Worm (Caenorhabditis elegans): ENCODE data around the gene srlf-35.

- TF ChIP-seq F44E2.7 (GFP tag; IDR thresholded peaks at IDR 0.05), result no peak
- TF ChIP-seq ztf-11 (tag; optimal IDR thresholded peaks at IDR 0.05), result no peak
- no peak for TF ChIP-seq daf-16 (GFP tag; optimal IDR thresholded peaks at IDR 0.05)
- no peak for TF ChIP-seq daf-16 (tag; optimal IDR thresholded peaks at IDR 0.05)
- no peak for TF ChIP-seq zfp-3 (GFP tag; conservative IDR thresholded peaks at IDR 0.05)
- no peak for TF ChIP-seq mes-2 (tag; optimal IDR thresholded peaks at IDR 0.05; ENCODE audit: poor library complexity, severe bottlenecking)
- TF ChIP-seq nhr-237 (tag; optimal IDR thresholded peaks at IDR 0.05), result no peak
- no peak for TF ChIP-seq mxl-2 (GFP tag; conservative IDR thresholded peaks at IDR 0.05)
- TF ChIP-seq nhr-42 (GFP tag; IDR thresholded peaks at IDR 0.05), result no peak
- TF ChIP-seq fkh-10 (GFP tag; optimal IDR thresholded peaks at IDR 0.05), result no peak
Measured at ce11 chrV:539040-539510, 35.2 kb downstream of the srlf-35 start, which contains the start of gene nhr-155.
